Worm (Caenorhabditis elegans) whole organism, L3 larva: ENCODE data around the gene dkf-2.

Source experiments
- R02D3.7 ChIP-seq: fragments of 150-350 bp; optimal IDR thresholded peaks from 2 replicates; lab custom pipeline; 2014; ENCODE audit warnings: missing biosample characterization, missing genetic modification characterization
- ZK546.5 ChIP-seq: sonication (generic microtip); optimal IDR thresholded peaks from 2 replicates; lab custom pipeline; 2017; ENCODE audit warnings: missing biosample characterization, missing genetic modification characterization
- aly-2 ChIP-seq: fragments of 150-350 bp; optimal IDR thresholded peaks from 2 replicates; lab custom pipeline; 2014; ENCODE audit warnings: missing biosample characterization, missing genetic modification characterization
- ceh-28 ChIP-seq: fragments of 150-350 bp; optimal IDR thresholded peaks from 2 replicates; lab custom pipeline; 2014; ENCODE audit warnings: missing biosample characterization, missing genetic modification reagents, missing genetic modification characterization
- ceh-82 ChIP-seq: fragments of 150-350 bp; optimal IDR thresholded peaks from 2 replicates; lab custom pipeline; 2014; ENCODE audit warnings: missing biosample characterization, missing genetic modification characterization
- egl-27 ChIP-seq: sonication (generic microtip); optimal IDR thresholded peaks from 4 replicates; lab custom pipeline; 2017; ENCODE audit warnings: missing biosample characterization, missing genetic modification reagents, missing genetic modification characterization
- egl-5 ChIP-seq: fragments of 150-350 bp; optimal IDR thresholded peaks from 2 replicates; lab custom pipeline; 2017; ENCODE audit warnings: missing biosample characterization, missing genetic modification reagents, missing genetic modification characterization, inconsistent platforms
- elt-1 ChIP-seq: fragments of 150-350 bp; optimal IDR thresholded peaks from 2 replicates; lab custom pipeline; 2014; ENCODE audit warnings: missing biosample characterization, missing genetic modification characterization
- elt-2 ChIP-seq: sonication (generic microtip); optimal IDR thresholded peaks from 2 replicates; lab custom pipeline; 2016; ENCODE audit warnings: missing genetic modification reagents, mild to moderate bottlenecking, missing genetic modification characterization, missing compliant biosample characterization
- eor-1 ChIP-seq, 2 experiments: fragments of 150-350 bp; optimal IDR thresholded peaks; 2 replicates each; lab custom pipeline; 2014 to 2018; ENCODE audit warnings: missing biosample characterization in 2 of 2, missing genetic modification characterization in 2 of 2
- fkh-10 ChIP-seq: sonication (generic microtip); optimal IDR thresholded peaks from 2 replicates; lab custom pipeline; 2017; ENCODE audit warnings: missing biosample characterization, missing genetic modification reagents, missing genetic modification characterization
- fkh-2 ChIP-seq: fragments of 150-350 bp; optimal IDR thresholded peaks from 2 replicates; lab custom pipeline; 2014; ENCODE audit warnings: missing biosample characterization, missing genetic modification reagents, missing genetic modification characterization
- fos-1 ChIP-seq: fragments of 150-350 bp; optimal IDR thresholded peaks from 2 replicates; lab custom pipeline; 2014; ENCODE audit warnings: missing biosample characterization, missing genetic modification characterization
- hmg-11 ChIP-seq: sonication (generic microtip); optimal IDR thresholded peaks from 2 replicates; lab custom pipeline; 2016; ENCODE audit warnings: missing genetic modification characterization, missing compliant biosample characterization
- jun-1 ChIP-seq: fragments of 150-350 bp; optimal IDR thresholded peaks from 2 replicates; lab custom pipeline; 2014; ENCODE audit warnings: missing biosample characterization, missing genetic modification reagents, missing genetic modification characterization
- lin-15B ChIP-seq: fragments of 150-350 bp; optimal IDR thresholded peaks from 2 replicates; lab custom pipeline; 2014; ENCODE audit warnings: missing biosample characterization, missing genetic modification characterization
- lin-39 ChIP-seq: fragments of 150-350 bp; optimal IDR thresholded peaks from 2 replicates; lab custom pipeline; 2018; ENCODE audit warnings: missing biosample characterization, missing genetic modification reagents, missing genetic modification characterization
- mdl-1 ChIP-seq: fragments of 150-350 bp; optimal IDR thresholded peaks from 2 replicates; lab custom pipeline; 2014; ENCODE audit warnings: missing biosample characterization, missing genetic modification characterization
- mml-1 ChIP-seq: fragments of 150-350 bp; sonication (generic microtip); optimal IDR thresholded peaks from 3 replicates; lab custom pipeline; 2014; ENCODE audit warnings: missing biosample characterization, missing genetic modification characterization
- nfya-1 ChIP-seq: sonication (generic microtip); optimal IDR thresholded peaks from 2 replicates; lab custom pipeline; 2017; ENCODE audit warnings: missing genetic modification characterization, mild to moderate bottlenecking, missing compliant biosample characterization, antibody characterized with exemption, moderate library complexity; ENCODE audit not compliant: insufficient read depth
- nhr-11 ChIP-seq: fragments of 150-350 bp; optimal IDR thresholded peaks from 2 replicates; lab custom pipeline; 2014; ENCODE audit warnings: missing biosample characterization, missing genetic modification characterization
- nhr-12 ChIP-seq: fragments of 150-350 bp; optimal IDR thresholded peaks from 2 replicates; lab custom pipeline; 2014; ENCODE audit warnings: missing biosample characterization, missing genetic modification characterization
- nhr-23 ChIP-seq: fragments of 150-350 bp; optimal IDR thresholded peaks from 2 replicates; lab custom pipeline; 2014; ENCODE audit warnings: missing biosample characterization, missing genetic modification reagents, missing genetic modification characterization
- nhr-25 ChIP-seq: sonication (generic microtip); optimal IDR thresholded peaks from 2 replicates; lab custom pipeline; 2017; ENCODE audit warnings: missing biosample characterization, missing genetic modification characterization
- nhr-43 ChIP-seq: sonication (generic microtip); optimal IDR thresholded peaks from 2 replicates; lab custom pipeline; 2016; ENCODE audit warnings: mild to moderate bottlenecking, missing genetic modification characterization, missing compliant biosample characterization; ENCODE audit not compliant: poor library complexity, severe bottlenecking
- nhr-67 ChIP-seq: fragments of 150-350 bp; optimal IDR thresholded peaks from 2 replicates; lab custom pipeline; 2014; ENCODE audit warnings: missing biosample characterization, missing genetic modification characterization
- nhr-76 ChIP-seq: fragments of 150-350 bp; sonication (generic microtip); optimal IDR thresholded peaks from 5 replicates; lab custom pipeline; 2014; ENCODE audit warnings: missing biosample characterization, missing genetic modification characterization
- pha-4 ChIP-seq: fragments of 150-350 bp; optimal IDR thresholded peaks from 2 replicates; lab custom pipeline; 2014; ENCODE audit warnings: missing biosample characterization, missing genetic modification reagents, missing genetic modification characterization
- pqm-1 ChIP-seq: fragments of 150-350 bp; optimal IDR thresholded peaks from 2 replicates; lab custom pipeline; 2017; ENCODE audit warnings: missing biosample characterization, missing genetic modification characterization, inconsistent platforms
- sea-2 ChIP-seq: fragments of 150-350 bp; sonication (generic microtip); optimal IDR thresholded peaks from 4 replicates; lab custom pipeline; 2014; ENCODE audit warnings: missing biosample characterization, missing genetic modification reagents, missing genetic modification characterization
- snpc-4 ChIP-seq: fragments of 150-350 bp; optimal IDR thresholded peaks from 2 replicates; lab custom pipeline; 2014; ENCODE audit warnings: missing biosample characterization, missing genetic modification characterization
- tbx-2 ChIP-seq: sonication (generic microtip); optimal IDR thresholded peaks from 2 replicates; lab custom pipeline; 2016; ENCODE audit warnings: mild to moderate bottlenecking, missing genetic modification characterization, missing compliant biosample characterization
- unc-39 ChIP-seq: sonication (generic microtip); optimal IDR thresholded peaks from 4 replicates; lab custom pipeline; 2017; ENCODE audit warnings: missing biosample characterization, missing genetic modification characterization
- zag-1 ChIP-seq: fragments of 150-350 bp; optimal IDR thresholded peaks from 2 replicates; lab custom pipeline; 2014; ENCODE audit warnings: missing biosample characterization, missing genetic modification characterization
- ztf-11 ChIP-seq: fragments of 150-350 bp; optimal IDR thresholded peaks from 2 replicates; lab custom pipeline; 2014; ENCODE audit warnings: missing biosample characterization, missing genetic modification characterization

dkf-2 gene

DNA sequence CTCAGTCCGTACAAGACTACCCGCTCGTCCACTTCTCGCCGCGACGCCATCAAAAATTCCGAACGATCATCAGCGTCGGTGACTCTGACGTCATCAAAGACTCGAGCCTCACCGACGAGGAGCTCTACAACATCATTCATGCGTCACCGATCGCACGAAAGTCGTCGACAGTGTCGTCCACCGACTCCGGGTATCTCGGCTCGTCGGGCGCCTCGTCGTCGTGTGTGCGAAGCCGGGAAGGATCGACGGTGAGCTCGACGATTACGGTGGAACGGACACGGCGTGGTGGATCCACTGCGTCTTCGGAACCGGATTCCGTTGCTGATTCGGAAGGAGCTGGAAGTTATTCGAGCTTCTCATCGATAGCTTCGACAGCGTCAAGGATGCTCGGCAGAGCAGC lies 37.4 kb downstream of the dkf-2 start:
- no peak for TF ChIP-seq ztf-11
- no peak for TF ChIP-seq nhr-67 (tag; lab: Kevin White, UChicago)
- TF ChIP-seq snpc-4 = no peak
- no peak for TF ChIP-seq ZK546.5 (tag; lab: Kevin White, UChicago)
- TF ChIP-seq mml-1 (tag; lab: Kevin White, UChicago) = no peak
- TF ChIP-seq mdl-1 = no peak
- TF ChIP-seq unc-39 (tag; lab: Kevin White, UChicago) = no peak
- TF ChIP-seq tbx-2 (tag; lab: Kevin White, UChicago) = no peak
- TF ChIP-seq zag-1 (tag; lab: Kevin White, UChicago) = no peak
- no peak for TF ChIP-seq fos-1

DNA sequence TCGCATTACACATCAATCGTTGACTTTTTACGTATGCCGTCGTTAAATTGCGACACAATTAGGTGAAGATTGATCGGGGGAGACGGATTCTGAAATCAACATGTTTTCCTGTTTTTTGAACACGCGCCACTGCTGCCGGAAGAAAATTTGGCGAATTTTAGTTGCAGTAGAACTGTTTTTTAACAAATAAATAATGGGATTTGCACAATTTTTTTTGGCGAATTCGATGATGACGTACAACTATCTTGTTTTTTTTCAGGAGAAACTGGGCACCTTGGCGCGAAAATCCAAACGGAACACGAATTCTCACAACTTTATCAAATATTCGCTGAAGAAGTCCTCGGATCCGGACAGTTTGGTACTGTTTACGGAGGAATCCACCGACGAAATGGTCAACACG lies 38.6 kb downstream of the dkf-2 start:
- TF ChIP-seq nhr-12 = no peak
- TF ChIP-seq fkh-2 (tag; lab: Kevin White, UChicago) = no peak
- no peak for TF ChIP-seq elt-2
- TF ChIP-seq nhr-25 (tag; lab: Kevin White, UChicago) = no peak
- TF ChIP-seq ceh-82 (tag; lab: Kevin White, UChicago) = no peak
- no peak for TF ChIP-seq ceh-28 (tag; lab: Kevin White, UChicago)
- TF ChIP-seq nhr-67 (tag; lab: Kevin White, UChicago) = no peak
- no peak for TF ChIP-seq nhr-23 (tag; lab: Kevin White, UChicago)
- TF ChIP-seq R02D3.7 (tag; lab: Kevin White, UChicago) = no peak

DNA sequence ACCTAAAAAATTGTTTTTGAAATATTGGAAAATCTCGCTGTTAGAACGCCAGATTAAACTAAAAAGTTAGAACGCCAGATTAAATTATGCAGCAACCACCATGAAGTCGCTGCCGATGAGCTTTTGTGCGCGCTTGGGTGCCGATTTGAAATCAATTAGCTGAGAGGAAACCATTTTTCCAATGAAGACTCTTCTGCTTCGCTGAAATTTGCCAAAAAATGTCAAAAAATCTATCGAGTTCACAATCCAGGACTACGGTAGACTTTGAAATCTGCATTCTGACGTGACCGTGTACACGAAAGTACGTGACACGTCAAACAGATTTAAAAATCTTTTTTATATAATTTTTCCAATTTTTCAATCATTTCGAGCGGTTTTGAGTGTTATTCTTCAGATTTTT lies 41.5 kb downstream of the dkf-2 start, which contains the start of gene immt-2:
Gene immt-2, plus strand, starts transcription at position 301 of the 400 bp plus-strand sequence.
- TF ChIP-seq fos-1 = no peak
- no peak for TF ChIP-seq elt-1 (tag; lab: Kevin White, UChicago)
- TF ChIP-seq aly-2 (tag; lab: Kevin White, UChicago) = no peak
- TF ChIP-seq ceh-28 (tag; lab: Kevin White, UChicago) = no peak
- TF ChIP-seq jun-1 (tag; lab: Kevin White, UChicago) = no peak
- TF ChIP-seq sea-2 (GFP tag; lab: Kevin White, UChicago) = no peak
- no peak for TF ChIP-seq nhr-76
- TF ChIP-seq zag-1 (tag; lab: Kevin White, UChicago) = no peak
- TF ChIP-seq, all 47 proteins: peak for 0

DNA sequence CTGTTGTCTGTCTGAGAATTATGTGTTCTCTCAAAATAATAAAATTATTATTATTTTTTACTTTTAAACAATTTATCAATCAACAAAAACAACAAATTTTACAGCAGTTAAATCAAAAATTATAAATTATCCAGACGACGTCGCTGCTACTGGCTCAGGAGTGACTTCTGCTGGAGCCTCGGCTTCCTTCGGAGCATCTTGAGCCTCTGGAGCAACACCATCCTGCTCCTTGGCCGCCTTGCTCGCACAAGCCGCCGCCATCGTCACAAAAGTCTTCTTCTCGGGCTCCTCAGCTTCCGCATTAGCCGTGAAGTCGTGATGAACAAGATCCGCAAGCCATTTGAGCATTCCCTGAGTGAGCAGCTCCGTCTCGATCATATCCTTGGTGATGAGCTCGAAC lies 45.3 kb downstream of the dkf-2 start:
- TF ChIP-seq sea-2 (GFP tag; lab: Kevin White, UChicago) (no peak), elt-1 (tag; lab: Kevin White, UChicago) (no peak), R02D3.7 (tag; lab: Kevin White, UChicago) (no peak), nhr-11 (no peak), egl-27 (tag; lab: Kevin White, UChicago) (no peak), lin-39 (no peak), elt-2 (no peak), nhr-67 (tag; lab: Kevin White, UChicago) (no peak), ceh-82 (tag; lab: Kevin White, UChicago) (no peak), mml-1 (tag; lab: Kevin White, UChicago) (no peak), lin-15B (tag; lab: Kevin White, UChicago) (no peak), fkh-10 (GFP tag; lab: Kevin White, UChicago) (no peak), nhr-43 (tag; lab: Kevin White, UChicago) (no peak), pha-4 (tag; lab: Kevin White, UChicago) (no peak), nhr-23 (tag; lab: Kevin White, UChicago) (no peak), egl-5 (tag; lab: Kevin White, UChicago) (no peak), pqm-1 (tag; lab: Kevin White, UChicago) (no peak), unc-39 (tag; lab: Kevin White, UChicago) (no peak), eor-1 (tag; optimal IDR thresholded peaks at IDR 0.05; lab: Kevin White, UChicago) (no peak), mdl-1 (no peak)

DNA sequence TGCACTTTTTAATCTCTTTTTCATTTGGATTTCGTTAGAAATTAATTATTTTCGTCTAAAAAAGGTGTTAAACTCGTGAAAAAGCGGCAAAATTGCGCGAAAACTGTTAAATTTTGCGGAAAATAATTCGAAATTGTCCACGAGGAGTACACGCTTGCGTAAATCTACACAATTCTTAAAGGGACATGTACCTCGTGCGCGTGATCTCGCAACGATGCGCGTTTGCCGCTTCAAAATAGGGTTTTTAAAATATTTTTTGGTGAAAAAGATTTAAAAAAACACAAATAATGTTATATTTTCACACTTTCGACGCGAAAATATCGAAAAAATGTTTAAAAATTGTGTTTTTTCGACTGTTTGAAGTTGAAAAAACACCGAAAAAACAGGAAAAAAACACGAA lies 45.9 kb downstream of the dkf-2 start:
- no peak for TF ChIP-seq pha-4 (tag; lab: Kevin White, UChicago)
- TF ChIP-seq aly-2 (tag; lab: Kevin White, UChicago) = no peak
- TF ChIP-seq nhr-76 = no peak

DNA sequence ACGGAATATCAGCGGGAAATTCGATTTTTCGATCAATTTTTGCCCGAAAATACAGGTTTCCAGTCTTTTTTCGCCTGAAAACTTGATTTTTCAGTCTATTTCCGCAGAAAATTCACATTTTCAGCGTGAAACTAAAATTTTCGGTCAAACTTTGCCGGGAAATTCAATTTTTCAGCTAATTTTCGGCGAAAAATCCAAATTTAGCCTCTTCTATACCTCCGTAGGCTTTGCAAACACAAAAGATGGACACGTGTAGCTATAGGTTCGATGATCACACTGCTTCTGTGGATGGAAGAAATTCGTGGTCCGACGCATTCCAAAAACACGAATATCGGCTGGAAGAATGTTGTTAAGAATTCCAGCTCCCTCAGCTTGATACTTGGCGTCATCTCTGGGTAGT lies 46.7 kb downstream of the dkf-2 start:
- no peak for TF ChIP-seq pha-4 (tag; lab: Kevin White, UChicago)
- TF ChIP-seq ztf-11 = no peak
- TF ChIP-seq hmg-11 = no peak
- TF ChIP-seq fkh-10 (GFP tag; lab: Kevin White, UChicago) = no peak
- TF ChIP-seq nfya-1 (tag; lab: Kevin White, UChicago) = no peak
